Fruit fly (Drosophila melanogaster) whole organism, adult: ENCODE measurements around the gene CG34162.
A peak's percentile ranks its signal among the peaks of the same experiment; 100 is the strongest.

Source experiments
- CG11617 ChIP-seq: fragments of 200-800 bp; sonication (Bioruptor generic); optimal IDR thresholded peaks from 2 replicates; lab custom pipeline; 2017; ENCODE audit warnings: mild to moderate bottlenecking, missing biosample characterization, missing genetic modification reagents, missing genetic modification characterization
- CG12768 ChIP-seq: fragments of 200-800 bp; sonication (Bioruptor generic); optimal IDR thresholded peaks from 2 replicates; lab custom pipeline; 2017; ENCODE audit warnings: missing biosample characterization, missing genetic modification characterization, mild to moderate bottlenecking, moderate library complexity, missing genetic modification reagents
- CG14711 ChIP-seq: fragments of 200-800 bp; sonication (Bioruptor generic); optimal IDR thresholded peaks from 2 replicates; lab custom pipeline; 2018; ENCODE audit warnings: missing biosample characterization, mild to moderate bottlenecking, missing genetic modification characterization, moderate library complexity
- CG1620 ChIP-seq: fragments of 200-800 bp; sonication (Bioruptor generic); optimal IDR thresholded peaks from 2 replicates; lab custom pipeline; 2016; ENCODE audit warnings: missing biosample characterization, missing genetic modification characterization
- CG33017 ChIP-seq: fragments of 200-800 bp; sonication (Bioruptor generic); optimal IDR thresholded peaks from 2 replicates; lab custom pipeline; 2018; ENCODE audit warnings: missing biosample characterization, mild to moderate bottlenecking, missing genetic modification characterization, moderate library complexity
- CG5204 ChIP-seq: fragments of 200-800 bp; sonication (Bioruptor generic); optimal IDR thresholded peaks from 2 replicates; lab custom pipeline; 2016; ENCODE audit warnings: missing biosample characterization, missing genetic modification characterization
- CG7045 ChIP-seq: fragments of 200-800 bp; sonication (Bioruptor generic); optimal IDR thresholded peaks from 2 replicates; lab custom pipeline; 2017; ENCODE audit warnings: missing biosample characterization, mild to moderate bottlenecking, missing genetic modification characterization
- CG7101 ChIP-seq: fragments of 200-800 bp; sonication (Bioruptor generic); optimal IDR thresholded peaks from 2 replicates; lab custom pipeline; 2018; ENCODE audit warnings: missing biosample characterization, mild to moderate bottlenecking, missing genetic modification characterization, moderate library complexity
- Clk ChIP-seq: fragments of 200-800 bp; sonication (Bioruptor generic); optimal IDR thresholded peaks from 2 replicates; lab custom pipeline; 2017; ENCODE audit warnings: missing biosample characterization, missing genetic modification characterization
- Crg-1 ChIP-seq: fragments of 200-800 bp; sonication (Bioruptor generic); optimal IDR thresholded peaks from 2 replicates; lab custom pipeline; 2016; ENCODE audit warnings: missing biosample characterization, missing genetic modification characterization
- Hr96 ChIP-seq: fragments of 200-800 bp; sonication (Bioruptor generic); optimal IDR thresholded peaks from 2 replicates; lab custom pipeline; 2016; ENCODE audit warnings: missing biosample characterization, missing genetic modification characterization
- Mnt ChIP-seq: fragments of 200-800 bp; sonication (Bioruptor generic); optimal IDR thresholded peaks from 2 replicates; lab custom pipeline; 2016; ENCODE audit warnings: missing biosample characterization, mild to moderate bottlenecking, missing genetic modification characterization
- bab1 ChIP-seq: fragments of 200-800 bp; sonication (Bioruptor generic); optimal IDR thresholded peaks from 3 replicates; lab custom pipeline; 2019; ENCODE audit warnings: missing biosample characterization, mild to moderate bottlenecking, missing genetic modification characterization, moderate library complexity
- cic ChIP-seq: fragments of 200-800 bp; sonication (Bioruptor generic); optimal IDR thresholded peaks from 2 replicates; lab custom pipeline; 2017; ENCODE audit warnings: missing biosample characterization, mild to moderate bottlenecking, missing genetic modification characterization, moderate library complexity
- cnc ChIP-seq, 2 experiments: fragments of >200 bp; optimal IDR thresholded peaks; 2 replicates each; lab custom pipeline; 2017
- kay ChIP-seq: fragments of 200-800 bp; sonication (Bioruptor generic); peaks from one replicate; lab custom pipeline; 2016; ENCODE audit warnings: missing biosample characterization, missing genetic modification characterization, borderline replicate concordance
- ovo ChIP-seq: fragments of 200-800 bp; sonication (Bioruptor generic); optimal IDR thresholded peaks from 2 replicates; lab custom pipeline; 2016; ENCODE audit warnings: missing biosample characterization, missing genetic modification characterization
- pad ChIP-seq: fragments of 200-800 bp; sonication (Bioruptor generic); optimal IDR thresholded peaks from 3 replicates; lab custom pipeline; 2017; ENCODE audit warnings: missing biosample characterization, missing genetic modification characterization, mild to moderate bottlenecking, moderate library complexity, missing genetic modification reagents
- tj ChIP-seq: fragments of 200-800 bp; sonication (Bioruptor generic); optimal IDR thresholded peaks from 3 replicates; lab custom pipeline; 2017; ENCODE audit warnings: missing biosample characterization, mild to moderate bottlenecking, missing genetic modification characterization, moderate library complexity
- toe ChIP-seq: fragments of 200-800 bp; sonication (Bioruptor generic); optimal IDR thresholded peaks from 2 replicates; lab custom pipeline; 2016; ENCODE audit warnings: missing biosample characterization, missing genetic modification characterization

Gene CG34162

DNA sequence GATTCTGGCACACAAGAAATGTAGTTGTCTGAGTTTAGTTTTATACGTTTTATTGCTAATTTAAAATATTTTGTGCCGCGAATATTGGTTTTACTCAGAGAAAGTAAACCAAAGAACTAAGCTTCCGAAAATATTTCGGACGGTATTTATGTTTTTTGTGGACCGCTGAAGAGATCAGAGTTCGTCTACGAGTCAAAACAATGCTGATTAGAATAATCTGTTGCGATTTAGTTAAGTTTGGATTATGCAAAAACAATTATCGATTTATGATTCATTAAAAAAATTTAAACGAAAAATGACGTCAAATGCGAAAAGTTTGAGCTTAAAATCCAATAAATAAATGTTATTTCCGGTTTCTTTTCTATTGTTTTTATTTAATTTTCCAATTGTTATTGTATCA is 8.9 kb upstream of the CG34162 start, which contains the start of gene CG43153:
TSS of gene CG43153 (minus strand) at position 101 of the 400 bp plus-strand sequence.
- TF ChIP-seq cnc (optimal IDR thresholded peaks at IDR 0.05; lab: Kevin White, UChicago) (no peak), CG5204 (no peak)

DNA sequence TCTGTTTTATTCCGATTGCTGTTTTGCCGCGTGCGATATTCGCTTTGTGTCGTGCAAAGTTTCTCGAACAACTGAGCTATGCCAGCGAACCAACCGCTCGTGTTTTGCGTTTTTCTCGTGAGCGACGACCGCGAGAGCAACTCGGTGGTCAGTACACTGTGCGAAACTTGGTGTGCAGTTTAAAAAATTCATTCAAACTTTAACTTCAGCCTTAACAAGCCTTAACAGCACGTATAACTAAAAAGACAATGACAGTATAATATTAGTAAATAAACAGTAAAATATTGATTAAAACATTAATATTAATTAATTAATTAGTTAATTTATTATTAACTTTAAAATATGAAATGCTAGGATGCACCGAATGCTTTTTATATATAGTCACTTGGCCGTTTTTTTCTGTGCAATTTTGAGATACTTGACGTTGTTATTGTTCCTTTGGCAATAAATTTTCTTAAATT is 3.5 kb upstream of the CG34162 start, which contains the start of gene CG31705:
TSS of gene CG31705 (minus strand) at position 77 of the 461 bp plus-strand sequence.
- TF ChIP-seq tj (GFP tag; lab: Kevin White, UChicago) = peak; percentile 52
- peak; percentile 5 for TF ChIP-seq CG33017 (tag; lab: Kevin White, UChicago)
- TF ChIP-seq CG7101 (tag; lab: Kevin White, UChicago) = peak; percentile 60
- TF ChIP-seq CG1620 (GFP tag; lab: Kevin White, UChicago) = no peak
- TF ChIP-seq ovo (GFP tag; lab: Kevin White, UChicago) = no peak
- no peak for TF ChIP-seq Hr96 (GFP tag; lab: Kevin White, UChicago)
- TF ChIP-seq Clk (GFP tag; lab: Kevin White, UChicago) = no peak
- TF ChIP-seq bab1 (GFP tag; lab: Kevin White, UChicago) = peak; percentile 78
- TF ChIP-seq pad = peak; percentile 45
- TF ChIP-seq cnc (optimal IDR thresholded peaks at IDR 0.05; lab: Kevin White, UChicago) = no peak
- TF ChIP-seq cic = peak; percentile 22
- TF ChIP-seq toe = peak; percentile 38
- TF ChIP-seq CG12768 (GFP tag; lab: Kevin White, UChicago) = peak; percentile 75
- TF ChIP-seq CG11617 (GFP tag; lab: Kevin White, UChicago) = peak; percentile 57
- TF ChIP-seq kay (GFP tag; lab: Kevin White, UChicago) = peak; percentile 21
- no peak for TF ChIP-seq Crg-1 (GFP tag; lab: Kevin White, UChicago)
- TF ChIP-seq Mnt (GFP tag; lab: Kevin White, UChicago) = no peak
- TF ChIP-seq CG7045 = peak; percentile 82
- TF ChIP-seq CG5204 = no peak
- peak; percentile 31 for TF ChIP-seq CG14711 (tag; lab: Kevin White, UChicago)

DNA sequence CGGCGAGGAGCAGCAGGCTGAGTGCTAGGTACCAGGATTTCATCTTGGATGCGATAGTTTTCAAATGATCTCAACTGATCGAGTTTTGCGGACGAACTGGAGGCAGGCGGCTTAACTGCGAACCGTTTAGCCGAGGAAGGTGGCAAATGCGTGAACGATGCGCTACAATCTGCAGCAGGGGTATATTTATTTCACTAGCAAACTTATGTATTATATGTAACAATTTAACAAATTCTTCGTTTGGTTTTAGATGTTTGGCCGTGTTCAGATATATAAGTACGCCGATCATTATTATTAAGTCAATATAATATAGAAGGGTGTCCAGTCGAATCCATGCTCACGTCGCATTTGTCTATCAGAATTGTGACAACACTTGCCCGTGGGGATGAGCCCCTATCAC is 668 bp upstream of the CG34162 start, which contains the start of gene CG31706:
TSS of gene CG31706 (minus strand) at position 101 of the 400 bp plus-strand sequence.
- TF ChIP-seq Clk (GFP tag; lab: Kevin White, UChicago) (no peak), kay (GFP tag; lab: Kevin White, UChicago) (no peak), Crg-1 (GFP tag; lab: Kevin White, UChicago) (no peak), bab1 (GFP tag; lab: Kevin White, UChicago) (no peak), CG7045 (no peak), pad (no peak), cnc (optimal IDR thresholded peaks at IDR 0.05; lab: Kevin White, UChicago) (no peak), Hr96 (GFP tag; lab: Kevin White, UChicago) (no peak), tj (GFP tag; lab: Kevin White, UChicago) (no peak), CG1620 (GFP tag; lab: Kevin White, UChicago) (no peak), CG5204 (no peak), CG33017 (tag; lab: Kevin White, UChicago) (no peak), CG12768 (GFP tag; lab: Kevin White, UChicago) (no peak)

DNA sequence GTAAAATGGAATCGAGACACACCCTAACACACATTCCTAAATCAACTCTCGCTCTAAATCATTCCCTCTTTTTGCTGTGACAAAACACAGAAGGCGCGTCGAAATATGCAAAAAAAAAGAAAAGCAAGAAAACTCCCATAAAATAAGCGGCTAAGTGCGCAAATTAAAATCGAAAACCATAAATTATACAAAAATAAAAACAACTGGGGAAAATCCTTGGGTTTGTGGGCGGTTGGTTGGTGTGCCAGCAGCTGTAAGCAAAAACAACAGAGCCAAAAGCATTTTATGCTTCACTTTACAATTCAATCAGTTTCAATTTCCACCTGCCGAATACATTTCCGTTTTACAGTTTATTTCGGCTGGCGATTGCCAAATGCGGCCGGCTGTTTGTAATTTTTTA is 4.2 kb downstream of the CG34162 start, which contains the start of gene CG43438:
TSS of gene CG43438 (plus strand) at position 301 of the 400 bp plus-strand sequence.
- no peak for TF ChIP-seq Hr96 (GFP tag; lab: Kevin White, UChicago)
- TF ChIP-seq CG11617 (GFP tag; lab: Kevin White, UChicago) = no peak
- no peak for TF ChIP-seq pad
- no peak for TF ChIP-seq Mnt (GFP tag; lab: Kevin White, UChicago)
- TF ChIP-seq cnc (optimal IDR thresholded peaks at IDR 0.05; lab: Kevin White, UChicago) = no peak
- TF ChIP-seq bab1 (GFP tag; lab: Kevin White, UChicago) = no peak
- no peak for TF ChIP-seq CG7045
- no peak for TF ChIP-seq Crg-1 (GFP tag; lab: Kevin White, UChicago)
- TF ChIP-seq CG33017 (tag; lab: Kevin White, UChicago) = no peak
- no peak for TF ChIP-seq CG7101 (tag; lab: Kevin White, UChicago)
- no peak for TF ChIP-seq CG5204
- no peak for TF ChIP-seq CG1620 (GFP tag; lab: Kevin White, UChicago)
- no peak for TF ChIP-seq tj (GFP tag; lab: Kevin White, UChicago)
- TF ChIP-seq ovo (GFP tag; lab: Kevin White, UChicago) = no peak
- TF ChIP-seq cic = no peak

DNA sequence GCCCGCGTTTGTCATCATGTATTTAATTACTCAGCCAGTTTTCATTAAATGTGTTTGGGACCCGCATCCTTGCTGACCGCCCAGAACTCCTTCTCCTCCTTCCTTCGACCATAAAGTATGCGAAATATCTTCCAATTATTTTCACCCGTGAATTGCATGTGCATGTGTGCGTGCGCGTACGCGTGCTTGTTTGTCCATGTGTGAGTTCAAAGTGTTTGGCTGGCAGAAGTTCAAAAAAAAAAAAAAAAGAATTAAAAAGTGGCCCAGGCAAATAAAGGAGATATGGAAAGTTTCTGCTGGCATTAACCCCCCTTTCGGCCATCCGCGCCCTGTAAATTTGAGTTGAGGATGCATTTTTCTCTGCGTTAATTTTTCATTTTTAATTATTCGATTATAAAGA is 22.2 kb downstream of the CG34162 start:
- TF ChIP-seq ovo (GFP tag; lab: Kevin White, UChicago) (no peak), Mnt (GFP tag; lab: Kevin White, UChicago) (no peak), tj (GFP tag; lab: Kevin White, UChicago) (no peak), CG11617 (GFP tag; lab: Kevin White, UChicago) (no peak), Clk (GFP tag; lab: Kevin White, UChicago) (no peak), toe (no peak)

DNA sequence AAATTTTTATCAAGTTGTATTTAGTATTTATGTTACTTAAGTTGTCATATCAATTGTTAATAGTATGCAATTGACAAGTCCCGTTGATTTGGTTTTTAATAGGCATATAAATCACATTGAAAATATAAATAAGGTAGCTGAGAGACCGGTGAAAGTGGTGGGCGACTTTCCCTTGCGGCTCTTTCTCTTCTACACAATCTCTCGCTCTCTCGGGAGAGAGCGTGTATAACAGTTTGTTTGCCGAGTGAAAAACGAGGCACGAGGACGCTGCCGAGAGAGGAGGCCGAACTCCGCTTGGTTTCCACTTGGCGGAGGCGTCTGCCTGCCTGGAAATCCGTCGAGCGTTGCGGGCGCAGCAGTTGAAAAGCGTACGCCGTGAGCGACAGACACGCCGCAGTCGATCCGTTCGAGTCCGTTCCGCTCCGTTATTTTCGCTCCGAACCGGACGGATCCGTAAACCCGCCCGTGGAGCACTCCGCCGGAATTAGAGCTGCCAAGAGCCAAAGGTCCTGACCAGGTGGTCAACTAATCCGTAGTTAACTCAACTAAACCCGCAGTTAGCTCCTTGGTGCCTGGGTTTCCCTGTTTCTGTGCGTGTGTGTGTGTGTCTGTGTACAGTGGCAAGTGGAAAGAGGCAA is 50.1 kb downstream of the CG34162 start, which contains the start of gene kek2:
TSS of gene kek2 (plus strand) at position 321 of the 638 bp plus-strand sequence.
- no peak for TF ChIP-seq Mnt (GFP tag; lab: Kevin White, UChicago)
- no peak for TF ChIP-seq pad
- no peak for TF ChIP-seq CG5204
- no peak for TF ChIP-seq CG7045
- no peak for TF ChIP-seq CG7101 (tag; lab: Kevin White, UChicago)
- TF ChIP-seq Crg-1 (GFP tag; lab: Kevin White, UChicago) = no peak
- no peak for TF ChIP-seq Clk (GFP tag; lab: Kevin White, UChicago)
- TF ChIP-seq bab1 (GFP tag; lab: Kevin White, UChicago) = no peak
- TF ChIP-seq CG11617 (GFP tag; lab: Kevin White, UChicago) = no peak
- TF ChIP-seq cic = no peak
- no peak for TF ChIP-seq kay (GFP tag; lab: Kevin White, UChicago)
- TF ChIP-seq CG33017 (tag; lab: Kevin White, UChicago) = no peak
- no peak for TF ChIP-seq toe
